Worm (Caenorhabditis elegans): Measurements from ENCODE around the gene K10H10.10.

DNA sequence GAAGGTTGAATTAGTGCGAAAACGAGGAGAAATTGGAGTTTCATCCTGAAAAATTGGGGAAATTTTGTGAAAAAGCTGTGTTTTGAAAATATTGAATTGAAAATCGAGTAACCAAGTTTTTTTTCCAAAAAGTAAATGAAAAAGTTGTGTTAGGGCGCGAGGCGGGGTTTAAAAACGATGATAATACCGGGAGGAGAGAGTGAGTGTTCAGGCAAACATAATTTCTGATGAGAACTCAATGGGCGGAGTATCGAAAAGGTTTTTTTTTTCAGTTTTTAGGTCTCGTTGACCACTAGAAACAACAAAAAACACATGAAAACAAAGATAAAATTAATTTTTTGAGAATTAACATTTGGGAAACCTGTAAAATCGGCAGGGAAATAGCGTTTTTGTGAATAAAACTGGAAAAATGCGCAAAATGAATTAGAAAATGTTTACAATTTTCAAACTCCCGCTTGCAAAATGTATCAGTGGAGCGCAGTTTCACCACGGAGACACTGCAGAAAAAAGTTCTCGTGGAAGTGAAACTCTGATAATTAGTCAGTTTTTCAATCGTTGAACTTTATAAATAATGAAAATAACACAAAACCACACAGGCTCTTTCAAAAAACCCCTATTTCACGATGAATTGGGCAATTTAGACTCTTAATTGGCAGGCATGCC is 27.9 kb upstream of the K10H10.10 start, which contains the start of gene C13B4.1:
- TF ChIP-seq F26F4.8 (GFP tag; conservative IDR thresholded peaks at IDR 0.05): no peak
- TF ChIP-seq lin-15B (tag; optimal IDR thresholded peaks at IDR 0.05): no peak
- no peak for TF ChIP-seq zag-1 (tag; optimal IDR thresholded peaks at IDR 0.05)
- TF ChIP-seq ces-1 (GFP tag; optimal IDR thresholded peaks at IDR 0.05): no peak
- no peak for TF ChIP-seq lin-39 (tag; optimal IDR thresholded peaks at IDR 0.05)
- TF ChIP-seq mdl-1 (tag; optimal IDR thresholded peaks at IDR 0.05): no peak
- TF ChIP-seq sdz-12 (GFP tag; optimal IDR thresholded peaks at IDR 0.05): no peak
- 0 out of 2 replicates have a peak, but pooled peaks have one; percentile 47 for TF ChIP-seq snpc-1.2 (GFP tag; IDR thresholded peaks at IDR 0.05)
- TF ChIP-seq Y75B8A.6 (GFP tag; IDR thresholded peaks at IDR 0.05): no peak
- no peak for TF ChIP-seq nhr-6 (tag; optimal IDR thresholded peaks at IDR 0.05)
- no peak for TF ChIP-seq fkh-10 (GFP tag; optimal IDR thresholded peaks at IDR 0.05)
